Worm (Caenorhabditis elegans) whole organism, young adult: ENCODE results near the gene vmo-1.

Experiments
- B0035.1 ChIP-seq: sonication (generic microtip); optimal IDR thresholded peaks from 2 replicates; lab custom pipeline; 2016; ENCODE audit warnings: missing genetic modification characterization, mild to moderate bottlenecking, missing compliant biosample characterization, missing genotype, missing genetic modification reagents
- C17E4.6 ChIP-seq: fragments of 200-800 bp; sonication (Bioruptor generic); IDR thresholded peaks from 2 replicates; pipeline ENCODE4 v1.3.6; 2022; ENCODE audit warnings: missing genetic modification reagents, missing genetic modification characterization, missing compliant biosample characterization
- D2030.7 ChIP-seq: fragments of 200-800 bp; sonication (Bioruptor generic); IDR thresholded peaks from 2 replicates; pipeline ENCODE4 v1.3.6; 2022; ENCODE audit warnings: missing genetic modification reagents, missing genetic modification characterization, missing compliant biosample characterization
- F49E8.2 ChIP-seq: sonication (generic microtip); optimal IDR thresholded peaks from 3 replicates; lab custom pipeline; 2017; ENCODE audit warnings: missing genetic modification characterization, mild to moderate bottlenecking, missing compliant biosample characterization, antibody characterized with exemption, moderate library complexity; ENCODE audit not compliant: insufficient read depth
- F52B5.7 ChIP-seq: sonication (generic microtip); optimal IDR thresholded peaks from 2 replicates; lab custom pipeline; 2016; ENCODE audit warnings: mild to moderate bottlenecking, missing genetic modification characterization, missing compliant biosample characterization
- F55B11.4 ChIP-seq: sonication (generic microtip); optimal IDR thresholded peaks from 2 replicates; lab custom pipeline; 2016; ENCODE audit warnings: missing compliant biosample characterization, missing genetic modification characterization, borderline replicate concordance; ENCODE audit not compliant: insufficient read depth
- Y53G8AR.9 ChIP-seq: fragments of 200-800 bp; sonication (Bioruptor generic); conservative IDR thresholded peaks from 2 replicates; pipeline ENCODE4 v1.3.6; 2022; ENCODE audit warnings: missing genetic modification reagents, missing genetic modification characterization, missing compliant biosample characterization
- Y56A3A.18 ChIP-seq: fragments of 200-800 bp; sonication (Bioruptor generic); IDR thresholded peaks from 2 replicates; pipeline ENCODE4 v1.3.6; 2022; ENCODE audit warnings: missing genetic modification reagents, missing genetic modification characterization, missing compliant biosample characterization
- Y67H2A.10 ChIP-seq: fragments of 200-800 bp; sonication (Bioruptor generic); conservative IDR thresholded peaks from 2 replicates; pipeline ENCODE4 v1.3.6; 2022; ENCODE audit warnings: missing genetic modification reagents, missing genetic modification characterization, missing compliant biosample characterization
- Y95B8A.8 ChIP-seq: fragments of 200-800 bp; sonication (Bioruptor generic); IDR thresholded peaks from 2 replicates; pipeline ENCODE4 v1.3.6; 2022; ENCODE audit warnings: missing genetic modification reagents, missing genetic modification characterization, missing compliant biosample characterization
- aptf-2 ChIP-seq: fragments of 200-800 bp; sonication (Bioruptor generic); conservative IDR thresholded peaks from 2 replicates; pipeline ENCODE4 v1.3.6; 2022; ENCODE audit warnings: missing genetic modification reagents, missing genetic modification characterization, missing compliant biosample characterization
- atf-7 ChIP-seq: sonication (generic microtip); optimal IDR thresholded peaks from 2 replicates; lab custom pipeline; 2017; ENCODE audit warnings: mild to moderate bottlenecking, missing genetic modification characterization, missing compliant biosample characterization
- attf-6 ChIP-seq: fragments of 200-800 bp; sonication (Bioruptor generic); IDR thresholded peaks from 2 replicates; pipeline ENCODE4 v1.3.6; 2022; ENCODE audit warnings: missing genetic modification reagents, missing genetic modification characterization, missing compliant biosample characterization
- cebp-1 ChIP-seq, 2 experiments: fragments of 200-800 bp in 1 of 2; sonication (Bioruptor generic) in 1 of 2; sonication (generic microtip) in 1 of 2; IDR thresholded peaks in 1 of 2; optimal IDR thresholded peaks in 1 of 2; 2 replicates each; pipeline versions ENCODE4 v1.3.6 to Lab custom; 2017 to 2022; ENCODE audit warnings: missing compliant biosample characterization in 2 of 2, missing genetic modification characterization in 2 of 2, mild to moderate bottlenecking in 1 of 2, missing genetic modification reagents in 1 of 2, moderate library complexity in 1 of 2
- ceh-79 ChIP-seq: sonication (generic microtip); optimal IDR thresholded peaks from 2 replicates; lab custom pipeline; 2017; ENCODE audit warnings: mild to moderate bottlenecking, missing genetic modification characterization, missing compliant biosample characterization
- egl-18 ChIP-seq: fragments of 200-800 bp; sonication (Bioruptor generic); IDR thresholded peaks from 2 replicates; pipeline ENCODE4 v1.3.6; 2022; ENCODE audit warnings: missing genetic modification reagents, missing genetic modification characterization, missing compliant biosample characterization
- egl-44 ChIP-seq: fragments of 200-800 bp; sonication (Bioruptor generic); IDR thresholded peaks from 2 replicates; pipeline ENCODE4 v1.3.6; 2022; ENCODE audit warnings: missing genetic modification reagents, missing genetic modification characterization, missing compliant biosample characterization
- ekl-4 ChIP-seq: fragments of 200-800 bp; sonication (Bioruptor generic); IDR thresholded peaks from 2 replicates; pipeline ENCODE4 v1.3.6; 2022; ENCODE audit warnings: missing genetic modification reagents, missing genetic modification characterization, missing compliant biosample characterization
- ets-4 ChIP-seq: fragments of 200-800 bp; sonication (Bioruptor generic); optimal IDR thresholded peaks from 2 replicates; lab custom pipeline; 2018; ENCODE audit warnings: mild to moderate bottlenecking, missing genetic modification characterization, missing compliant biosample characterization
- hmg-1.2 ChIP-seq: fragments of 200-800 bp; sonication (Bioruptor generic); IDR thresholded peaks from 2 replicates; pipeline ENCODE4 v1.3.6; 2022; ENCODE audit warnings: missing genetic modification reagents, missing genetic modification characterization, missing compliant biosample characterization
- lag-1 ChIP-seq: fragments of 200-800 bp; sonication (Bioruptor generic); IDR thresholded peaks from 2 replicates; pipeline ENCODE4 v1.3.6; 2022; ENCODE audit warnings: missing genetic modification reagents, missing genetic modification characterization, missing compliant biosample characterization
- let-526 ChIP-seq: fragments of 200-800 bp; sonication (Bioruptor generic); IDR thresholded peaks from 2 replicates; pipeline ENCODE4 v1.3.6; 2022; ENCODE audit warnings: missing genetic modification reagents, missing genetic modification characterization, missing compliant biosample characterization
- madf-10 ChIP-seq: sonication (generic microtip); optimal IDR thresholded peaks from 2 replicates; lab custom pipeline; 2016; ENCODE audit warnings: mild to moderate bottlenecking, missing genetic modification characterization, missing compliant biosample characterization
- mes-4 ChIP-seq: sonication (generic microtip); optimal IDR thresholded peaks from 2 replicates; lab custom pipeline; 2016; ENCODE audit warnings: missing genotype, missing genetic modification characterization, missing compliant biosample characterization
- nfya-1 ChIP-seq: sonication (generic microtip); optimal IDR thresholded peaks from 2 replicates; lab custom pipeline; 2017; ENCODE audit warnings: antibody characterized with exemption, missing compliant biosample characterization, missing genetic modification characterization, borderline replicate concordance; ENCODE audit not compliant: insufficient read depth
- nhr-27 ChIP-seq: fragments of 200-800 bp; sonication (Bioruptor generic); optimal IDR thresholded peaks from 2 replicates; lab custom pipeline; 2018; ENCODE audit warnings: mild to moderate bottlenecking, missing genetic modification characterization, moderate library complexity, missing compliant biosample characterization
- pha-4 ChIP-seq: fragments of 150-350 bp; sonication (generic microtip); optimal IDR thresholded peaks from 2 replicates; lab custom pipeline; 2014; ENCODE audit warnings: missing biosample characterization, missing genetic modification reagents, missing genetic modification characterization
- rcor-1 ChIP-seq: fragments of 200-800 bp; sonication (Bioruptor generic); IDR thresholded peaks from 2 replicates; pipeline ENCODE4 v1.3.6; 2022; ENCODE audit warnings: missing genetic modification reagents, missing genetic modification characterization, missing compliant biosample characterization
- rec-8 ChIP-seq, 2 experiments: sonication (generic microtip); optimal IDR thresholded peaks; 2 replicates each; lab custom pipeline; 2016; ENCODE audit warnings: mild to moderate bottlenecking in 2 of 2, missing genetic modification characterization in 2 of 2, missing genetic modification reagents in 2 of 2, missing genotype in 2 of 2, missing biosample characterization in 1 of 2, missing compliant biosample characterization in 1 of 2, moderate library complexity in 1 of 2
- sea-2 ChIP-seq: fragments of 200-800 bp; sonication (Bioruptor generic); IDR thresholded peaks from 2 replicates; pipeline ENCODE4 v1.3.6; 2022; ENCODE audit warnings: missing genetic modification characterization, missing compliant biosample characterization
- snpc-1.3 ChIP-seq: sonication (generic microtip); optimal IDR thresholded peaks from 2 replicates; lab custom pipeline; 2017; ENCODE audit warnings: missing genetic modification characterization, mild to moderate bottlenecking, missing compliant biosample characterization, antibody characterized with exemption, moderate library complexity, missing genotype, missing genetic modification reagents; ENCODE audit not compliant: insufficient read depth
- sptf-2 ChIP-seq: fragments of 200-800 bp; sonication (Bioruptor generic); optimal IDR thresholded peaks from 2 replicates; lab custom pipeline; 2018; ENCODE audit warnings: mild to moderate bottlenecking, missing genetic modification characterization, missing compliant biosample characterization
- tbp1 ChIP-seq: fragments of 200-800 bp; sonication (Bioruptor generic); optimal IDR thresholded peaks from 2 replicates; lab custom pipeline; 2018; ENCODE audit warnings: mild to moderate bottlenecking, missing genetic modification characterization, missing compliant biosample characterization
- tlf-1 ChIP-seq: fragments of 200-800 bp; sonication (Bioruptor generic); optimal IDR thresholded peaks from 2 replicates; lab custom pipeline; 2018; ENCODE audit warnings: mild to moderate bottlenecking, missing genetic modification characterization, missing compliant biosample characterization
- ztf-18 ChIP-seq: sonication (generic microtip); optimal IDR thresholded peaks from 2 replicates; lab custom pipeline; 2016; ENCODE audit warnings: missing genotype, mild to moderate bottlenecking, missing genetic modification characterization, missing compliant biosample characterization
- ztf-26 ChIP-seq: sonication (generic microtip); optimal IDR thresholded peaks from 2 replicates; lab custom pipeline; 2017; ENCODE audit warnings: missing genetic modification characterization, missing compliant biosample characterization
- ztf-3 ChIP-seq: fragments of 200-800 bp; sonication (Bioruptor generic); optimal IDR thresholded peaks from 2 replicates; lab custom pipeline; 2018; ENCODE audit warnings: mild to moderate bottlenecking, missing genetic modification characterization, missing compliant biosample characterization

The vmo-1 gene

DNA sequence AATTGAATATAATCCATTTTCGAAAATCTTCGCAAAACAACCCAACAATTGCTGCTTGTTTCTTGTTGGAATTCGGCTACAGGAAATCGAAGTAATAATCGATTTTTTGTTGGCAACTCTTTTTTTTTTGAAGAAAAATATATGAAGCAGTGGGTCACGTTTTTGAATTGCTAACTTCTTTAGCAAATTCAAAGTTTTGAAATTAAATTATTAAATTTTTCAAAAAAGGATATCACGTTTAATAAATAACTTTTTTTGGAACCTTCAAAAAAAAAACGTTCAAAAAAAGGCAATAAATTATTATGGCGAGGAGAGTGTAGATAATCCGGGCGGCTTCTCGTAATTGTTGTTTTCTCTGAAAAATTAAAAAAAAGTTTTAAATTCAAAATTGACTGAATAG, 16.7 kb downstream of the vmo-1 start, which contains the start of gene Y38H6C.15:
Gene Y38H6C.15 (minus strand): TSS at position 101 of the 400 bp plus-strand sequence.
- no peak for TF ChIP-seq F49E8.2 (tag; lab: Kevin White, UChicago)
- no peak for TF ChIP-seq Y53G8AR.9 (GFP tag; lab: Robert Waterston, UW)
- TF ChIP-seq nfya-1 (tag; lab: Kevin White, UChicago): no peak
- no peak for TF ChIP-seq egl-18 (GFP tag; lab: Robert Waterston, UW)
- TF ChIP-seq atf-7 (tag; lab: Kevin White, UChicago): no peak
- no peak for TF ChIP-seq aptf-2
- no peak for TF ChIP-seq cebp-1 (GFP tag; IDR thresholded peaks at IDR 0.05; lab: Robert Waterston, UW)
- TF ChIP-seq cebp-1 (tag; optimal IDR thresholded peaks at IDR 0.05; lab: Kevin White, UChicago): no peak
- TF ChIP-seq ceh-79 (tag; lab: Kevin White, UChicago): no peak
- TF ChIP-seq ekl-4: no peak
- no peak for TF ChIP-seq sea-2 (GFP tag; lab: Robert Waterston, UW)
- no peak for TF ChIP-seq madf-10 (tag; lab: Kevin White, UChicago)
- no peak for TF ChIP-seq rcor-1 (GFP tag; lab: Robert Waterston, UW)
- no peak for TF ChIP-seq F52B5.7 (tag; lab: Kevin White, UChicago)
- TF ChIP-seq lag-1: no peak
- TF ChIP-seq attf-6 (GFP tag; lab: Robert Waterston, UW): no peak
- no peak for TF ChIP-seq ztf-26 (tag; lab: Kevin White, UChicago)
- no peak for TF ChIP-seq hmg-1.2
- TF ChIP-seq egl-44 (GFP tag; lab: Robert Waterston, UW): no peak
- no peak for TF ChIP-seq mes-4

DNA sequence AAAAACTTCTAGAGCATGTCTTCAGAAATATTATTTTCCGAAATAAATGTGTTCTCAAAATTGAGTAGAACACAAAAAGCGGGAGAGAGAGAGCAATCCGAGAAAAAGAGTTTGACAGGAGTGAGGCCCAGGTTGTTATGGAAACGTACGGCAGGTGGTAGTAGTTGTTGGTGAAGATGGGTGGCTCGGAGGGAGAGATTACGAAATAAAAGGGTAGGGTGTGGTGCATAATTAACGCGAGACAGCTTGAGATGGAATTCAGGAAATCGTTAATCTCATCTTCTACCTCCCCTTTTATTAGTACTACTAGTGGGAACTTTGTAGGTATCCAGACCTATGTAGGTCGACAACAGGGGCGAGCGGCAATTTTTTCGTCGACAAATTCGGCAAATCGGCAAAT, 18.8 kb downstream of the vmo-1 start, which contains the start of gene famh-161:
Gene famh-161 (minus strand): TSS at position 101 of the 400 bp plus-strand sequence.
- no peak for TF ChIP-seq mes-4
- TF ChIP-seq Y67H2A.10 (GFP tag; lab: Robert Waterston, UW): no peak
- TF ChIP-seq C17E4.6: no peak
- no peak for TF ChIP-seq ztf-18 (tag; lab: Kevin White, UChicago)
- TF ChIP-seq madf-10 (tag; lab: Kevin White, UChicago): no peak
- no peak for TF ChIP-seq tlf-1
- TF ChIP-seq let-526 (GFP tag; lab: Robert Waterston, UW): no peak
- no peak for TF ChIP-seq tbp1 (GFP tag; lab: Kevin White, UChicago)
- TF ChIP-seq hmg-1.2: no peak
- no peak for TF ChIP-seq nhr-27 (tag; lab: Kevin White, UChicago)
- no peak for TF ChIP-seq pha-4 (tag; lab: Kevin White, UChicago)
- TF ChIP-seq Y95B8A.8 (GFP tag; lab: Robert Waterston, UW): no peak

DNA sequence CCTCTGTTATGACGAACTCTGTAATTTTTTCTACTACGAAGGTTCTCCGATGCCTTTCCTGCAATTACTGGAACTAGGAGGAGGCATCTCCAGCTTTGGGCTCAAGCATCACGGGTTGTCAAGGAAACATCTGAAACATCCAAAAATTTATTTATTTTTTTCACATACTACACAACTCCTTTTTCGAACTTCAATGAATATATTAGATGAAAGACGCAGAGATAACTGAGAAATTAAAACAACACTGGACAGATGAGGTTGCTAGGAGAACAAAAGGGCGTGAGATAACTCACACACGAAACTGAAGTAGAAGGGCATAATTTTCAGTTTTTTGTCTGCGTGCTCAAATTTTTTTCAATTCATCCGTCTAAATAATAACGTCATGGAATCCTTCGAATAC, 25.4 kb downstream of the vmo-1 start, which contains the start of gene Y38H6C.13:
Gene Y38H6C.13 (plus strand): TSS at position 301 of the 400 bp plus-strand sequence.
- TF ChIP-seq let-526 (GFP tag; lab: Robert Waterston, UW) (no peak), F49E8.2 (tag; lab: Kevin White, UChicago) (no peak), sptf-2 (GFP tag; lab: Kevin White, UChicago) (no peak), ets-4 (GFP tag; lab: Kevin White, UChicago) (no peak), Y67H2A.10 (GFP tag; lab: Robert Waterston, UW) (no peak), C17E4.6 (no peak), rec-8 (tag; optimal IDR thresholded peaks at IDR 0.05; lab: Kevin White, UChicago) (no peak), snpc-1.3 (tag; lab: Kevin White, UChicago) (no peak), ztf-26 (tag; lab: Kevin White, UChicago) (no peak), B0035.1 (tag; lab: Kevin White, UChicago) (no peak), ztf-3 (no peak), D2030.7 (GFP tag; lab: Robert Waterston, UW) (no peak), Y56A3A.18 (GFP tag; lab: Robert Waterston, UW) (no peak), sea-2 (GFP tag; lab: Robert Waterston, UW) (no peak), F55B11.4 (tag; lab: Kevin White, UChicago) (no peak)
